Worm (Caenorhabditis elegans): ENCODE measurements around the gene ccch-3.

ccch-3 gene

ce11 chrV:12706511-12706910, 47.0 kb upstream of the ccch-3 start:
- TF ChIP-seq ZK185.1 (tag; optimal IDR thresholded peaks at IDR 0.05; ENCODE audit: poor library complexity, severe bottlenecking) (no peak), mxl-1 (tag; optimal IDR thresholded peaks at IDR 0.05) (no peak), T26A5.8 (tag; optimal IDR thresholded peaks at IDR 0.05) (no peak), hmg-1.2 (GFP tag; IDR thresholded peaks at IDR 0.05) (no peak), tbp1 (GFP tag; optimal IDR thresholded peaks at IDR 0.05) (no peak), hlh-12 (tag; optimal IDR thresholded peaks at IDR 0.05) (no peak), F39B2.1 (GFP tag; IDR thresholded peaks at IDR 0.05) (no peak), F22D6.2 (tag; optimal IDR thresholded peaks at IDR 0.05) (no peak), snpc-3.4 (tag; optimal IDR thresholded peaks at IDR 0.05) (no peak), madf-3 (GFP tag; IDR thresholded peaks at IDR 0.05) (no peak), lag-1 (GFP tag; IDR thresholded peaks at IDR 0.05) (no peak), ama-1 (optimal IDR thresholded peaks at IDR 0.05) (no peak), ama-1 (GFP tag; optimal IDR thresholded peaks at IDR 0.05) (no peak), mes-4 (tag; optimal IDR thresholded peaks at IDR 0.05) (no peak), mcd-1 (GFP tag; IDR thresholded peaks at IDR 0.05) (no peak)

- no peak for TF ChIP-seq Y53F4B.3 (GFP tag; IDR thresholded peaks at IDR 0.05)
- TF ChIP-seq T26A5.8 (tag; optimal IDR thresholded peaks at IDR 0.05): no peak
- no peak for TF ChIP-seq K11D2.4 (GFP tag; IDR thresholded peaks at IDR 0.05)
- no peak for TF ChIP-seq tbx-9 (tag; optimal IDR thresholded peaks at IDR 0.05; ENCODE audit: borderline replicate concordance)
- no peak for TF ChIP-seq ceh-91 (GFP tag; IDR thresholded peaks at IDR 0.05)
- TF ChIP-seq lin-54 (GFP tag; optimal IDR thresholded peaks at IDR 0.05): no peak
- TF ChIP-seq ZK185.1 (tag; optimal IDR thresholded peaks at IDR 0.05; ENCODE audit: poor library complexity, severe bottlenecking): no peak
- no peak for TF ChIP-seq atf-7 (tag; optimal IDR thresholded peaks at IDR 0.05)
- TF ChIP-seq tbp1 (GFP tag; optimal IDR thresholded peaks at IDR 0.05): no peak
- no peak for TF ChIP-seq zfh-2 (GFP tag; conservative IDR thresholded peaks at IDR 0.05)
- TF ChIP-seq hlh-26 (GFP tag; conservative IDR thresholded peaks at IDR 0.05): no peak
- TF ChIP-seq athp-1 (tag; optimal IDR thresholded peaks at IDR 0.05): no peak
- no peak for TF ChIP-seq attf-3 (GFP tag; conservative IDR thresholded peaks at IDR 0.05)
- no peak for TF ChIP-seq nhr-80 (tag; optimal IDR thresholded peaks at IDR 0.05)
- TF ChIP-seq akir-1 (GFP tag; optimal IDR thresholded peaks at IDR 0.05): no peak
- no peak for TF ChIP-seq lin-35 (GFP tag; optimal IDR thresholded peaks at IDR 0.05)
- no peak for TF ChIP-seq attf-5 (GFP tag; optimal IDR thresholded peaks at IDR 0.05)
- TF ChIP-seq dpl-1 (GFP tag; optimal IDR thresholded peaks at IDR 0.05): no peak
These were observed 44.6 kb upstream of the ccch-3 start, which contains the start of gene R11D1.1 for ce11 chrV:12704077-12704476. Gene R11D1.1, plus strand, starts transcription at chrV:12704377.

ce11 chrV:12701613-12702012, 42.1 kb upstream of the ccch-3 start:
- TF ChIP-seq lsy-27 (tag; optimal IDR thresholded peaks at IDR 0.05; ENCODE audit: borderline replicate concordance, insufficient read depth): no peak
- TF ChIP-seq repo-1 (tag; optimal IDR thresholded peaks at IDR 0.05): no peak
- TF ChIP-seq egrh-3 (GFP tag; IDR thresholded peaks at IDR 0.05): no peak
- no peak for TF ChIP-seq mes-4 (tag; optimal IDR thresholded peaks at IDR 0.05)
- no peak for TF ChIP-seq lin-35 (GFP tag; optimal IDR thresholded peaks at IDR 0.05)
- no peak for TF ChIP-seq xnd-1 (tag; optimal IDR thresholded peaks at IDR 0.05)
- no peak for TF ChIP-seq ceh-27 (GFP tag; optimal IDR thresholded peaks at IDR 0.05)
- TF ChIP-seq hsf-1 (GFP tag; IDR thresholded peaks at IDR 0.05): no peak
- TF ChIP-seq pbrm-1 (GFP tag; IDR thresholded peaks at IDR 0.05): no peak
- TF ChIP-seq madf-8 (GFP tag; conservative IDR thresholded peaks at IDR 0.05): no peak
- TF ChIP-seq madf-6 (GFP tag; IDR thresholded peaks at IDR 0.05): no peak
- no peak for TF ChIP-seq K12H6.12 (tag; optimal IDR thresholded peaks at IDR 0.05)
- TF ChIP-seq ceh-100 (GFP tag; IDR thresholded peaks at IDR 0.05): no peak
- no peak for TF ChIP-seq bed-2 (GFP tag; IDR thresholded peaks at IDR 0.05)
- no peak for TF ChIP-seq ceh-58 (GFP tag; IDR thresholded peaks at IDR 0.05)
- no peak for TF ChIP-seq mcd-1 (GFP tag; IDR thresholded peaks at IDR 0.05)
- TF ChIP-seq dpl-1 (GFP tag; optimal IDR thresholded peaks at IDR 0.05): no peak
- no peak for TF ChIP-seq nhr-27 (tag; optimal IDR thresholded peaks at IDR 0.05)
